Fruit fly (Drosophila melanogaster) whole organism, embryonic: ENCODE measurements around the gene CG5921.

Experiments used
- Adf1 ChIP-seq: fragments of 200-800 bp; sonication (Bioruptor generic); IDR thresholded peaks from 2 replicates; pipeline ENCODE4 v1.3.6; 2022; ENCODE audit warnings: missing biosample characterization, missing genetic modification characterization
- Bteb2 ChIP-seq: fragments of 200-800 bp; sonication (Bioruptor generic); optimal IDR thresholded peaks from 2 replicates; lab custom pipeline; 2016; ENCODE audit warnings: missing biosample characterization, missing genetic modification characterization
- CG10147 ChIP-seq: fragments of 200-800 bp; sonication (Bioruptor generic); optimal IDR thresholded peaks from 2 replicates; lab custom pipeline; 2019; ENCODE audit warnings: missing biosample characterization, mild to moderate bottlenecking, missing genetic modification characterization, moderate library complexity
- CG10274 ChIP-seq: fragments of 200-800 bp; sonication (Bioruptor generic); optimal IDR thresholded peaks from 3 replicates; lab custom pipeline; 2017; ENCODE audit warnings: missing biosample characterization, mild to moderate bottlenecking, missing genetic modification characterization
- CG13123 ChIP-seq: fragments of 200-800 bp; sonication (Bioruptor generic); optimal IDR thresholded peaks from 2 replicates; lab custom pipeline; 2016; ENCODE audit warnings: missing biosample characterization, missing genetic modification characterization
- CG14050 ChIP-seq: fragments of 200-800 bp; sonication (Bioruptor generic); IDR thresholded peaks from 3 replicates; pipeline ENCODE4 v1.3.6; 2022; ENCODE audit warnings: missing biosample characterization, missing genetic modification characterization
- CG14667 ChIP-seq: fragments of 200-800 bp; sonication (Bioruptor generic); IDR thresholded peaks from 2 replicates; pipeline ENCODE4 v1.3.6; 2022; ENCODE audit warnings: missing biosample characterization, missing genetic modification characterization
- CG15479 ChIP-seq: fragments of 200-800 bp; sonication (Bioruptor generic); optimal IDR thresholded peaks from 3 replicates; lab custom pipeline; 2019; ENCODE audit warnings: missing biosample characterization, mild to moderate bottlenecking, missing genetic modification characterization, moderate library complexity
- CG15514 ChIP-seq: fragments of 200-800 bp; sonication (Bioruptor generic); optimal IDR thresholded peaks from 3 replicates; lab custom pipeline; 2017; ENCODE audit warnings: missing biosample characterization, missing genetic modification characterization, mild to moderate bottlenecking, moderate library complexity, missing genetic modification reagents
- CG1647 ChIP-seq: fragments of 200-800 bp; sonication (Bioruptor generic); optimal IDR thresholded peaks from 3 replicates; lab custom pipeline; 2016; ENCODE audit warnings: missing biosample characterization, missing genetic modification characterization
- CG16863 ChIP-seq: fragments of 200-800 bp; sonication (Bioruptor generic); optimal IDR thresholded peaks from 3 replicates; lab custom pipeline; 2016; ENCODE audit warnings: missing biosample characterization, missing genetic modification characterization
- CG17359 ChIP-seq: fragments of 200-800 bp; sonication (Bioruptor generic); optimal IDR thresholded peaks from 3 replicates; lab custom pipeline; 2018; ENCODE audit warnings: missing biosample characterization, mild to moderate bottlenecking, missing genetic modification characterization, moderate library complexity
- CG17829 ChIP-seq: fragments of 200-800 bp; optimal IDR thresholded peaks from 2 replicates; lab custom pipeline; 2019; ENCODE audit warnings: missing biosample characterization, mild to moderate bottlenecking, missing genetic modification characterization, moderate library complexity
- CG18599 ChIP-seq: fragments of 200-800 bp; sonication (Bioruptor generic); optimal IDR thresholded peaks from 3 replicates; lab custom pipeline; 2017; ENCODE audit warnings: missing biosample characterization, missing genetic modification characterization, mild to moderate bottlenecking, moderate library complexity, missing genetic modification reagents
- CG2116 ChIP-seq: fragments of 200-800 bp; sonication (Bioruptor generic); optimal IDR thresholded peaks from 3 replicates; lab custom pipeline; 2018; ENCODE audit warnings: missing biosample characterization, mild to moderate bottlenecking, missing genetic modification characterization
- CG2129 ChIP-seq: fragments of 200-800 bp; sonication (Bioruptor generic); IDR thresholded peaks from 2 replicates; pipeline ENCODE4 v1.3.6; 2022; ENCODE audit warnings: missing biosample characterization, missing genetic modification characterization; ENCODE audit not compliant: partially characterized antibody
- CG2202 ChIP-seq: fragments of 200-800 bp; sonication (Bioruptor generic); optimal IDR thresholded peaks from 2 replicates; lab custom pipeline; 2018; ENCODE audit warnings: missing biosample characterization, mild to moderate bottlenecking, missing genetic modification characterization
- CG2875 ChIP-seq: fragments of 200-800 bp; sonication (Bioruptor generic); optimal IDR thresholded peaks from 2 replicates; lab custom pipeline; 2017; ENCODE audit warnings: missing biosample characterization, mild to moderate bottlenecking, missing genetic modification characterization, missing genetic modification reagents
- CG31365 ChIP-seq: fragments of 200-800 bp; sonication (Bioruptor generic); optimal IDR thresholded peaks from 2 replicates; lab custom pipeline; 2018; ENCODE audit warnings: missing biosample characterization, mild to moderate bottlenecking, missing genetic modification characterization
- CG31388 ChIP-seq: fragments of 200-800 bp; sonication (Bioruptor generic); optimal IDR thresholded peaks from 2 replicates; lab custom pipeline; 2016; ENCODE audit warnings: missing biosample characterization, missing genetic modification characterization
- CG3163 ChIP-seq: fragments of 200-800 bp; sonication (Bioruptor generic); optimal IDR thresholded peaks from 3 replicates; lab custom pipeline; 2016; ENCODE audit warnings: missing biosample characterization, missing genetic modification characterization
- CG3847 ChIP-seq: fragments of 200-800 bp; sonication (Bioruptor generic); IDR thresholded peaks from 2 replicates; pipeline ENCODE4 v1.3.6; 2022; ENCODE audit warnings: missing biosample characterization, missing genetic modification characterization
- CG4282 ChIP-seq: fragments of 200-800 bp; sonication (Bioruptor generic); optimal IDR thresholded peaks from 2 replicates; lab custom pipeline; 2016; ENCODE audit warnings: missing biosample characterization, missing genetic modification characterization
- CG6654 ChIP-seq: fragments of 200-800 bp; sonication (Bioruptor generic); optimal IDR thresholded peaks from 2 replicates; lab custom pipeline; 2017; ENCODE audit warnings: missing biosample characterization, mild to moderate bottlenecking, missing genetic modification characterization
- CG6683 ChIP-seq: fragments of 200-800 bp; sonication (Bioruptor generic); optimal IDR thresholded peaks from 2 replicates; lab custom pipeline; 2017; ENCODE audit warnings: missing biosample characterization, mild to moderate bottlenecking, missing genetic modification characterization, missing genetic modification reagents
- CrebB ChIP-seq: fragments of 200-800 bp; sonication (Bioruptor generic); optimal IDR thresholded peaks from 3 replicates; lab custom pipeline; 2018; ENCODE audit warnings: missing biosample characterization, mild to moderate bottlenecking, missing genetic modification characterization
- D ChIP-seq, 2 experiments: fragments of 200-800 bp in 1 of 2; fragments of >200 bp in 1 of 2; sonication (Bioruptor generic) in 1 of 2; optimal IDR thresholded peaks; 2 replicates in 1 of 2; 3 replicates in 1 of 2; lab custom pipeline; 2017; ENCODE audit warnings: mild to moderate bottlenecking in 1 of 2, missing biosample characterization in 1 of 2, missing genetic modification characterization in 1 of 2, missing genetic modification reagents in 1 of 2
- Deaf1 ChIP-seq: fragments of 200-800 bp; optimal IDR thresholded peaks from 3 replicates; lab custom pipeline; 2019; ENCODE audit warnings: missing biosample characterization, mild to moderate bottlenecking, missing genetic modification characterization, moderate library complexity
- Gsc ChIP-seq: fragments of 200-800 bp; sonication (Bioruptor generic); IDR thresholded peaks from 2 replicates; pipeline ENCODE4 v1.3.6; 2022; ENCODE audit warnings: missing biosample characterization, missing genetic modification characterization
- H15 ChIP-seq: fragments of 200-800 bp; sonication (Bioruptor generic); IDR thresholded peaks from 3 replicates; pipeline ENCODE4 v1.3.6; 2022; ENCODE audit warnings: missing biosample characterization, missing genetic modification characterization
- HLH3B ChIP-seq: fragments of 200-800 bp; sonication (Bioruptor generic); IDR thresholded peaks from 2 replicates; pipeline ENCODE4 v1.3.6; 2022; ENCODE audit warnings: missing biosample characterization, missing genetic modification characterization
- Hr3 ChIP-seq: fragments of 200-800 bp; sonication (Bioruptor generic); optimal IDR thresholded peaks from 3 replicates; lab custom pipeline; 2016; ENCODE audit warnings: missing biosample characterization, missing genetic modification characterization
- Ptx1 ChIP-seq: fragments of 200-800 bp; sonication (Bioruptor generic); IDR thresholded peaks from 2 replicates; pipeline ENCODE4 v1.3.6; 2022; ENCODE audit warnings: missing biosample characterization, missing genetic modification characterization
- Sox102F ChIP-seq: fragments of 200-800 bp; sonication (Bioruptor generic); optimal IDR thresholded peaks from 2 replicates; lab custom pipeline; 2018; ENCODE audit warnings: missing biosample characterization, mild to moderate bottlenecking, missing genetic modification characterization, moderate library complexity
- Sry-δ ChIP-seq: fragments of 200-800 bp; sonication (Bioruptor generic); optimal IDR thresholded peaks from 2 replicates; lab custom pipeline; 2016; ENCODE audit warnings: missing biosample characterization, missing genetic modification characterization
- ab ChIP-seq: fragments of 200-800 bp; sonication (Bioruptor generic); optimal IDR thresholded peaks from 2 replicates; lab custom pipeline; 2016; ENCODE audit warnings: missing biosample characterization, missing genetic modification characterization
- aop ChIP-seq: fragments of 200-800 bp; sonication (Bioruptor generic); IDR thresholded peaks from 2 replicates; pipeline ENCODE4 v1.3.6; 2022; ENCODE audit warnings: missing biosample characterization, missing genetic modification characterization
- chif ChIP-seq, 2 experiments: fragments of 200-800 bp; sonication (Bioruptor generic); optimal IDR thresholded peaks; 3 replicates each; lab custom pipeline; 2016; ENCODE audit warnings: missing biosample characterization in 2 of 2, missing genetic modification characterization in 2 of 2
- esg ChIP-seq: fragments of 200-800 bp; sonication (Bioruptor generic); conservative IDR thresholded peaks from 2 replicates; pipeline ENCODE4 v1.3.6; 2022; ENCODE audit warnings: missing biosample characterization, missing genetic modification characterization
- grau ChIP-seq: fragments of 200-800 bp; optimal IDR thresholded peaks from 3 replicates; lab custom pipeline; 2019; ENCODE audit warnings: missing biosample characterization, mild to moderate bottlenecking, missing genetic modification characterization, moderate library complexity
- grn ChIP-seq: fragments of 200-800 bp; sonication (Bioruptor generic); optimal IDR thresholded peaks from 3 replicates; lab custom pipeline; 2017; ENCODE audit warnings: missing biosample characterization, missing genetic modification characterization
- ham ChIP-seq: fragments of 200-800 bp; sonication (Bioruptor generic); IDR thresholded peaks from 2 replicates; pipeline ENCODE4 v1.3.6; 2022; ENCODE audit warnings: missing biosample characterization, missing genetic modification characterization
- hkb ChIP-seq, 2 experiments: fragments of 200-800 bp in 1 of 2; fragments of >200 bp in 1 of 2; sonication (Bioruptor generic) in 1 of 2; IDR thresholded peaks in 1 of 2; optimal IDR thresholded peaks in 1 of 2; 2 replicates each; pipeline versions ENCODE4 v1.3.6 to Lab custom; 2017 to 2022; ENCODE audit warnings: missing biosample characterization in 1 of 2, missing genetic modification characterization in 1 of 2
- jigr1 ChIP-seq: fragments of 200-800 bp; sonication (Bioruptor generic); IDR thresholded peaks from 3 replicates; pipeline ENCODE4 v1.3.6; 2022; ENCODE audit warnings: missing biosample characterization, missing genetic modification characterization
- nerfin-2 ChIP-seq: fragments of 200-800 bp; sonication (Bioruptor generic); IDR thresholded peaks from 2 replicates; pipeline ENCODE4 v1.3.6; 2022; ENCODE audit warnings: missing biosample characterization, missing genetic modification characterization; ENCODE audit not compliant: partially characterized antibody
- pb ChIP-seq: fragments of 200-800 bp; sonication (Bioruptor generic); optimal IDR thresholded peaks from 3 replicates; lab custom pipeline; 2016; ENCODE audit warnings: missing biosample characterization, missing genetic modification characterization
- sens-2 ChIP-seq: fragments of 200-800 bp; sonication (Bioruptor generic); IDR thresholded peaks from 2 replicates; pipeline ENCODE4 v1.3.6; 2022; ENCODE audit warnings: missing biosample characterization, missing genetic modification characterization
- tio ChIP-seq: fragments of 200-800 bp; sonication (Bioruptor generic); optimal IDR thresholded peaks from 2 replicates; lab custom pipeline; 2017; ENCODE audit warnings: missing biosample characterization, missing genetic modification characterization, inconsistent platforms
- ttk ChIP-seq: fragments of 200-800 bp; sonication (Bioruptor generic); IDR thresholded peaks from 2 replicates; pipeline ENCODE4 v2.1.2; 2022; ENCODE audit warnings: missing biosample characterization, missing genetic modification characterization
- vnd ChIP-seq: fragments of 200-800 bp; sonication (Bioruptor generic); IDR thresholded peaks from 3 replicates; pipeline ENCODE4 v1.3.6; 2022; ENCODE audit warnings: missing biosample characterization, missing genetic modification characterization; ENCODE audit not compliant: partially characterized antibody

CG5921 gene

dm6 chrX:6097578-6097977, 47.0 kb downstream of the CG5921 start (continued):
- TF ChIP-seq CG31365 (tag; lab: Kevin White, UChicago) = peak; percentile 49
- no peak for TF ChIP-seq ham (GFP tag; lab: Robert Waterston, UW)
- TF ChIP-seq CG18599 (GFP tag; lab: Kevin White, UChicago) = peak; percentile 91
- peak; percentile 37; the same call in 1 of the 3 replicates for TF ChIP-seq vnd
- no peak for TF ChIP-seq CG2116
- TF ChIP-seq CG2129 = no peak
- TF ChIP-seq Sry-δ (GFP tag; lab: Kevin White, UChicago) = peak; percentile 37
- TF ChIP-seq CG31388 (GFP tag; lab: Kevin White, UChicago) = peak; percentile 39
- peak; percentile 81 for TF ChIP-seq CG14050 (GFP tag; lab: Robert Waterston, UW)
- TF ChIP-seq CG10147 (GFP tag; lab: Kevin White, UChicago) = peak; percentile 21
- TF ChIP-seq jigr1 (GFP tag; lab: Robert Waterston, UW) = peak; percentile 79
- peak; percentile 54 for TF ChIP-seq grn (GFP tag; lab: Kevin White, UChicago)
- peak; percentile 76 for TF ChIP-seq CG3847 (GFP tag; lab: Robert Waterston, UW)
- peak; percentile 60 for TF ChIP-seq tio
- TF ChIP-seq Hr3 (GFP tag; lab: Kevin White, UChicago) = peak; percentile 59
- peak; percentile 67 for TF ChIP-seq CG15514 (GFP tag; lab: Kevin White, UChicago)
- no peak for TF ChIP-seq hkb (optimal IDR thresholded peaks at IDR 0.05; lab: Kevin White, UChicago)
- TF ChIP-seq hkb (GFP tag; IDR thresholded peaks at IDR 0.05; lab: Robert Waterston, UW) = peak; percentile 92
- peak; percentile 92 for TF ChIP-seq Ptx1 (GFP tag; lab: Robert Waterston, UW)
- peak; percentile 81 for TF ChIP-seq CG16863 (GFP tag; lab: Kevin White, UChicago)
- TF ChIP-seq Adf1 (GFP tag; lab: Robert Waterston, UW) = peak; percentile 53
- peak; percentile 93 for TF ChIP-seq ttk
- no peak for TF ChIP-seq CG2202
- peak; percentile 49 for TF ChIP-seq Bteb2 (GFP tag; lab: Kevin White, UChicago)
- peak; percentile 30 for TF ChIP-seq CG3163 (GFP tag; lab: Kevin White, UChicago)
- TF ChIP-seq ab (GFP tag; lab: Kevin White, UChicago) = peak; percentile 43
- TF ChIP-seq Deaf1 (tag; lab: Kevin White, UChicago) = peak; percentile 44
- TF ChIP-seq D (optimal IDR thresholded peaks at IDR 0.05; lab: Kevin White, UChicago) = no peak
- TF ChIP-seq D (GFP tag; optimal IDR thresholded peaks at IDR 0.05; lab: Kevin White, UChicago) = peak; percentile 72
- TF ChIP-seq CG2875 = peak; percentile 74
- TF ChIP-seq CG17829 (tag; lab: Kevin White, UChicago) = peak; percentile 66
- TF ChIP-seq CrebB = peak; percentile 44
- TF ChIP-seq Gsc (GFP tag; lab: Robert Waterston, UW) = peak; percentile 63
- peak; percentile 86 for TF ChIP-seq H15
- peak; percentile 65 for TF ChIP-seq CG10274 (GFP tag; lab: Kevin White, UChicago)
- peak; percentile 44 for TF ChIP-seq CG6654 (GFP tag; lab: Kevin White, UChicago)
- peak; percentile 70 for TF ChIP-seq CG1647 (GFP tag; lab: Kevin White, UChicago)
- no peak for TF ChIP-seq CG15479 (GFP tag; lab: Kevin White, UChicago)
- peak; percentile 87 for TF ChIP-seq esg (GFP tag; lab: Robert Waterston, UW)
- TF ChIP-seq sens-2 = peak; percentile 59; the same call in 1 of the 2 replicates
- peak; percentile 7 for TF ChIP-seq CG13123 (GFP tag; lab: Kevin White, UChicago)
- TF ChIP-seq CG4282 (GFP tag; lab: Kevin White, UChicago) = peak; percentile 5
- peak; percentile 73 for TF ChIP-seq grau (tag; lab: Kevin White, UChicago)
- no peak for TF ChIP-seq nerfin-2
- peak; percentile 65 for TF ChIP-seq aop (GFP tag; lab: Robert Waterston, UW)
- TF ChIP-seq chif (GFP tag; optimal IDR thresholded peaks at IDR 0.05; lab: Kevin White, UChicago) = peak; percentile 76 to 78
- TF ChIP-seq Sox102F = peak; percentile 83
- peak; percentile 85 for TF ChIP-seq CG17359 (tag; lab: Kevin White, UChicago)
- TF ChIP-seq CG14667 (GFP tag; lab: Robert Waterston, UW) = peak; percentile 84
- peak; percentile 82 for TF ChIP-seq pb (GFP tag; lab: Kevin White, UChicago)
- TF ChIP-seq HLH3B = peak; percentile 93
- TF ChIP-seq CG6683 (GFP tag; lab: Kevin White, UChicago) = peak; percentile 64
